Worm (Caenorhabditis elegans) whole organism, L4/young adult: ENCODE data around the gene ugt-11.

Experiments
- dao-5 ChIP-seq: sonication (generic microtip); optimal IDR thresholded peaks from 2 replicates; lab custom pipeline; 2016; ENCODE audit warnings: missing genotype, missing genetic modification characterization, moderate library complexity, missing compliant biosample characterization
- him-1 ChIP-seq: sonication (generic microtip); optimal IDR thresholded peaks from 2 replicates; lab custom pipeline; 2016; ENCODE audit warnings: missing genotype, missing genetic modification reagents, missing genetic modification characterization, missing compliant biosample characterization

DNA sequence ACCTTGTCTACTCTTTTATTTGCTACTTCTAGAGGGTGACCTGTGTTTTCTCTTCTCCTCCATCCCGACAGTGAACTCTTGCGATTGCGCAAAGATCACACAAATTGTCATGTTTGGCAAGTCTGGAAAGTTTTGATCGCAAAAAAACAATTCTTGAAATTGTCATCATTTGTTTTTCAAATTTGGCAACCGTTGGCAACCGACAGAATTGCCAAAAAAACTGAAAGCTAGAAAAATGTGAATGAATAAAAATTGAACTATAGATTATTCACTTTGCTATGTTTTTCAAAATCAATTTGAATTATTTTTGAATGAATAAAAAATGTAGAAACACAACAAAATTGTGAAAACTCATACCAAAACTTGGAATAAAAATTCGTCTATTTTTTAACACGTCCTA lies at the start of gene ugt-11:
- TF ChIP-seq him-1 (tag; lab: Kevin White, UChicago) (no peak), dao-5 (tag; lab: Kevin White, UChicago) (no peak)
